Worm (Caenorhabditis elegans) whole organism, L1 larva: ENCODE measurements around the gene F11A10.5.

Experiments used
- aly-2 ChIP-seq: fragments of 150-350 bp; optimal IDR thresholded peaks from 2 replicates; lab custom pipeline; 2014; ENCODE audit warnings: missing biosample characterization, missing genetic modification characterization
- ceh-63 ChIP-seq: fragments of 200-800 bp; sonication (Bioruptor generic); optimal IDR thresholded peaks from 2 replicates; lab custom pipeline; 2018; ENCODE audit warnings: mild to moderate bottlenecking, missing genetic modification characterization, missing compliant biosample characterization
- ceh-82 ChIP-seq, 3 experiments: fragments of 150-350 bp in 1 of 3; sonication (generic microtip) in 2 of 3; optimal IDR thresholded peaks; 2 replicates each; lab custom pipeline; 2014 to 2017; ENCODE audit warnings: missing biosample characterization in 3 of 3, missing genetic modification characterization in 3 of 3
- ces-1 ChIP-seq: fragments of 150-350 bp; optimal IDR thresholded peaks from 2 replicates; lab custom pipeline; 2014; ENCODE audit warnings: missing biosample characterization, missing genetic modification reagents, missing genetic modification characterization
- efl-1 ChIP-seq, 4 experiments: fragments of 150-350 bp; optimal IDR thresholded peaks in 3 of 4; peaks in 1 of 4; 1 replicate in 1 of 4; 2 replicates in 3 of 4; lab custom pipeline; 2014; ENCODE audit warnings: missing biosample characterization in 2 of 4, missing genetic modification characterization in 2 of 4, missing genetic modification reagents in 2 of 4
- ets-5 ChIP-seq: fragments of 200-800 bp; sonication (Bioruptor generic); IDR thresholded peaks from 2 replicates; pipeline ENCODE4 v1.3.6; 2022; ENCODE audit warnings: missing genetic modification characterization, missing compliant biosample characterization
- fkh-8 ChIP-seq: sonication (generic microtip); optimal IDR thresholded peaks from 2 replicates; lab custom pipeline; 2016; ENCODE audit warnings: mild to moderate bottlenecking, missing genetic modification characterization, missing compliant biosample characterization
- fos-1 ChIP-seq: fragments of 150-350 bp; optimal IDR thresholded peaks from 2 replicates; lab custom pipeline; 2014; ENCODE audit warnings: missing biosample characterization, missing genetic modification characterization
- hlh-4 ChIP-seq: sonication (generic microtip); optimal IDR thresholded peaks from 2 replicates; lab custom pipeline; 2016; ENCODE audit warnings: mild to moderate bottlenecking, missing genetic modification characterization, missing compliant biosample characterization
- lin-14 ChIP-seq: fragments of 200-800 bp; sonication (Bioruptor generic); optimal IDR thresholded peaks from 2 replicates; lab custom pipeline; 2018; ENCODE audit warnings: mild to moderate bottlenecking, missing genetic modification characterization, moderate library complexity, missing compliant biosample characterization
- lin-15B ChIP-seq: fragments of 150-350 bp; sonication (generic microtip); optimal IDR thresholded peaks from 3 replicates; lab custom pipeline; 2014; ENCODE audit warnings: missing biosample characterization, missing genetic modification characterization
- lsy-2 ChIP-seq, 2 experiments: fragments of 150-350 bp; optimal IDR thresholded peaks; 2 replicates each; lab custom pipeline; 2014; ENCODE audit warnings: missing biosample characterization in 2 of 2, missing genetic modification characterization in 2 of 2
- mab-9 ChIP-seq: fragments of 200-800 bp; sonication (Bioruptor generic); IDR thresholded peaks from 2 replicates; pipeline ENCODE4 v1.3.6; 2022; ENCODE audit warnings: missing genetic modification reagents, missing genetic modification characterization, missing compliant biosample characterization
- mdl-1 ChIP-seq, 2 experiments: fragments of 150-350 bp; optimal IDR thresholded peaks; 2 replicates each; lab custom pipeline; 2014 to 2017; ENCODE audit warnings: missing biosample characterization in 2 of 2, missing genetic modification characterization in 2 of 2, inconsistent platforms in 1 of 2
- mep-1 ChIP-seq: fragments of 150-350 bp; optimal IDR thresholded peaks from 2 replicates; lab custom pipeline; 2014; ENCODE audit warnings: missing biosample characterization, missing genetic modification characterization
- nhr-20 ChIP-seq: sonication (generic microtip); optimal IDR thresholded peaks from 2 replicates; lab custom pipeline; 2016; ENCODE audit warnings: mild to moderate bottlenecking, missing genetic modification characterization, missing compliant biosample characterization
- nhr-47 ChIP-seq: sonication (generic microtip); optimal IDR thresholded peaks from 2 replicates; lab custom pipeline; 2016; ENCODE audit warnings: mild to moderate bottlenecking, missing genetic modification characterization, moderate library complexity, missing compliant biosample characterization
- nhr-71 ChIP-seq: sonication (generic microtip); optimal IDR thresholded peaks from 2 replicates; lab custom pipeline; 2016; ENCODE audit warnings: mild to moderate bottlenecking, missing genetic modification characterization, moderate library complexity, missing compliant biosample characterization
- nhr-76 ChIP-seq: sonication (generic microtip); optimal IDR thresholded peaks from 2 replicates; lab custom pipeline; 2017; ENCODE audit warnings: missing biosample characterization, missing genetic modification characterization
- nhr-77 ChIP-seq: fragments of 150-350 bp; optimal IDR thresholded peaks from 2 replicates; lab custom pipeline; 2014; ENCODE audit warnings: missing biosample characterization, missing genetic modification characterization
- nhr-85 ChIP-seq: sonication (generic microtip); peaks from one replicate; lab custom pipeline; 2016; ENCODE audit warnings: missing genetic modification characterization, inconsistent platforms, missing compliant biosample characterization
- skn-1 ChIP-seq: fragments of 150-350 bp; optimal IDR thresholded peaks from 2 replicates; lab custom pipeline; 2014; ENCODE audit warnings: missing biosample characterization, missing genetic modification characterization
- tlp-1 ChIP-seq: fragments of 150-350 bp; optimal IDR thresholded peaks from 2 replicates; lab custom pipeline; 2014; ENCODE audit warnings: missing biosample characterization, missing genetic modification characterization
- unc-98 ChIP-seq: fragments of 200-800 bp; sonication (Bioruptor generic); IDR thresholded peaks from 2 replicates; pipeline ENCODE4 v1.3.6; 2022; ENCODE audit warnings: missing genetic modification characterization, missing compliant biosample characterization
- vab-15 ChIP-seq: sonication (generic microtip); optimal IDR thresholded peaks from 2 replicates; lab custom pipeline; 2017; ENCODE audit warnings: missing genotype, mild to moderate bottlenecking, missing genetic modification characterization, missing compliant biosample characterization
- zag-1 ChIP-seq: fragments of 150-350 bp; optimal IDR thresholded peaks from 2 replicates; lab custom pipeline; 2014; ENCODE audit warnings: missing biosample characterization, missing genetic modification characterization

Gene F11A10.5

ce11 chrIV:12124314-12125084, 30.6 kb downstream of the F11A10.5 start, which contains the start of gene dhhc-6:
Gene dhhc-6, plus strand, starts transcription at chrIV:12124952.
- TF ChIP-seq nhr-77 (tag; lab: Kevin White, UChicago) (no peak), aly-2 (tag; lab: Kevin White, UChicago) (no peak), mab-9 (GFP tag; lab: Robert Waterston, UW) (no peak), unc-98 (GFP tag; lab: Robert Waterston, UW) (no peak), zag-1 (tag; lab: Kevin White, UChicago) (no peak), fos-1 (tag; lab: Kevin White, UChicago) (no peak), skn-1 (tag; lab: Kevin White, UChicago) (no peak), hlh-4 (tag; lab: Kevin White, UChicago) (no peak), nhr-76 (tag; lab: Kevin White, UChicago) (no peak), vab-15 (no peak), ces-1 (GFP tag; lab: Kevin White, UChicago) (no peak)

ce11 chrIV:12126740-12127472, 33.0 kb downstream of the F11A10.5 start:
- peak; percentile 2 for TF ChIP-seq mep-1 (tag; lab: Kevin White, UChicago)
- TF ChIP-seq efl-1 (optimal IDR thresholded peaks at IDR 0.05; lab: Kevin White, UChicago): no peak
- TF ChIP-seq efl-1 (GFP tag; optimal IDR thresholded peaks at IDR 0.05 in 1 of 2; lab: Kevin White, UChicago): no peak
- TF ChIP-seq tlp-1 (tag; lab: Kevin White, UChicago): no peak
- peak; percentile 27 for TF ChIP-seq nhr-47 (tag; lab: Kevin White, UChicago)
- peak; percentile 51 for TF ChIP-seq lin-14 (GFP tag; lab: Kevin White, UChicago)
- peak; percentile 55 for TF ChIP-seq fkh-8 (tag; lab: Kevin White, UChicago)
- peak; percentile 26 for TF ChIP-seq nhr-71 (tag; lab: Kevin White, UChicago)

- TF ChIP-seq lin-15B (tag; lab: Kevin White, UChicago) (no peak), lin-14 (GFP tag; lab: Kevin White, UChicago) (peak; percentile 60), ceh-82 (tag; optimal IDR thresholded peaks at IDR 0.05; lab: Kevin White, UChicago) (peak in 1 of 3 experiments; percentile 10), mdl-1 (tag; optimal IDR thresholded peaks at IDR 0.05; lab: Kevin White, UChicago) (peak in 1 of 2 experiments; percentile 26), nhr-85 (peak; percentile 60), lsy-2 (tag; optimal IDR thresholded peaks at IDR 0.05; lab: Kevin White, UChicago) (peak in 1 of 2 experiments; percentile 48), efl-1 (optimal IDR thresholded peaks at IDR 0.05; lab: Kevin White, UChicago) (no peak), efl-1 (GFP tag; optimal IDR thresholded peaks at IDR 0.05 in 1 of 2; lab: Kevin White, UChicago) (peak in 1 of 2 experiments; percentile 76), fkh-8 (tag; lab: Kevin White, UChicago) (no peak)
These were observed 33.9 kb downstream of the F11A10.5 start for ce11 chrIV:12127838-12128237.

- TF ChIP-seq ceh-63 (GFP tag; lab: Kevin White, UChicago): no peak
- TF ChIP-seq nhr-85: peak; percentile 14
- peak in 1 of 2 experiments; percentile 9 for TF ChIP-seq lsy-2 (tag; optimal IDR thresholded peaks at IDR 0.05; lab: Kevin White, UChicago)
- peak; percentile 23 for TF ChIP-seq lin-14 (GFP tag; lab: Kevin White, UChicago)
- no peak for TF ChIP-seq nhr-20
- TF ChIP-seq tlp-1 (tag; lab: Kevin White, UChicago): no peak
- peak; percentile 16 for TF ChIP-seq nhr-47 (tag; lab: Kevin White, UChicago)
- TF ChIP-seq mep-1 (tag; lab: Kevin White, UChicago): peak; percentile 23
These were observed 34.8 kb downstream of the F11A10.5 start for ce11 chrIV:12128708-12129107.

ce11 chrIV:12129204-12129603, 35.3 kb downstream of the F11A10.5 start, which contains the start of gene lin-24:
Gene lin-24, plus strand, starts transcription at chrIV:12129504.
- no peak for TF ChIP-seq ets-5 (GFP tag; lab: Robert Waterston, UW)
- no peak for TF ChIP-seq efl-1 (optimal IDR thresholded peaks at IDR 0.05; lab: Kevin White, UChicago)
- peak in 1 of 2 experiments; percentile 11 for TF ChIP-seq efl-1 (GFP tag; optimal IDR thresholded peaks at IDR 0.05 in 1 of 2; lab: Kevin White, UChicago)
